Worm (Caenorhabditis elegans) whole organism, L2 larva: Measurements from ENCODE around the gene T09F3.4.

Experiments
- C34F6.9 ChIP-seq: fragments of 150-350 bp; optimal IDR thresholded peaks from 2 replicates; lab custom pipeline; 2014; ENCODE audit warnings: missing biosample characterization, missing genetic modification characterization
- R02D3.7 ChIP-seq: fragments of 150-350 bp; optimal IDR thresholded peaks from 2 replicates; lab custom pipeline; 2014; ENCODE audit warnings: missing biosample characterization, missing genetic modification characterization
- aly-2 ChIP-seq: fragments of 150-350 bp; optimal IDR thresholded peaks from 2 replicates; lab custom pipeline; 2014; ENCODE audit warnings: missing biosample characterization, missing genetic modification characterization
- elt-3 ChIP-seq: sonication (generic microtip); optimal IDR thresholded peaks from 2 replicates; lab custom pipeline; 2017; ENCODE audit warnings: missing biosample characterization, missing genetic modification characterization
- lin-39 ChIP-seq: fragments of 150-350 bp; optimal IDR thresholded peaks from 2 replicates; lab custom pipeline; 2014; ENCODE audit warnings: missing biosample characterization, missing genetic modification reagents, missing genetic modification characterization
- lsy-2 ChIP-seq, 2 experiments: fragments of 150-350 bp in 1 of 2; sonication (generic microtip) in 1 of 2; optimal IDR thresholded peaks; 2 replicates each; lab custom pipeline; 2014 to 2017; ENCODE audit warnings: missing biosample characterization in 2 of 2, missing genetic modification characterization in 2 of 2
- nhr-11 ChIP-seq: fragments of 150-350 bp; optimal IDR thresholded peaks from 2 replicates; lab custom pipeline; 2014; ENCODE audit warnings: missing biosample characterization, missing genetic modification characterization
- nhr-25 ChIP-seq: fragments of 150-350 bp; sonication (generic microtip); optimal IDR thresholded peaks from 3 replicates; lab custom pipeline; 2014; ENCODE audit warnings: missing biosample characterization, missing genetic modification characterization
- sma-3 ChIP-seq: sonication (generic microtip); optimal IDR thresholded peaks from 2 replicates; lab custom pipeline; 2016; ENCODE audit warnings: missing genetic modification reagents, missing genetic modification characterization, missing compliant biosample characterization
- snpc-4 ChIP-seq: fragments of 150-350 bp; optimal IDR thresholded peaks from 2 replicates; lab custom pipeline; 2014; ENCODE audit warnings: missing biosample characterization, missing genetic modification characterization
- unc-62 ChIP-seq: fragments of 150-350 bp; optimal IDR thresholded peaks from 2 replicates; lab custom pipeline; 2014; ENCODE audit warnings: missing biosample characterization, missing genetic modification reagents, missing genetic modification characterization

- TF ChIP-seq sma-3 (GFP tag; lab: Kevin White, UChicago) = peak; percentile 65
- no peak for TF ChIP-seq elt-3 (tag; lab: Kevin White, UChicago)
- no peak for TF ChIP-seq R02D3.7 (tag; lab: Kevin White, UChicago)
- no peak for TF ChIP-seq snpc-4 (tag; lab: Kevin White, UChicago)
- no peak for TF ChIP-seq unc-62
- TF ChIP-seq C34F6.9 = peak; percentile 43
- no peak for TF ChIP-seq nhr-11 (tag; lab: Kevin White, UChicago)
- TF ChIP-seq aly-2 (tag; lab: Kevin White, UChicago) = no peak
- peak; percentile 18 to 75 for TF ChIP-seq lsy-2 (tag; optimal IDR thresholded peaks at IDR 0.05; lab: Kevin White, UChicago)
- peak; percentile 65 for TF ChIP-seq nhr-25 (tag; lab: Kevin White, UChicago)
- TF ChIP-seq lin-39 (tag; lab: Kevin White, UChicago) = no peak
These were observed at the start of gene T09F3.4 for ce11 chrII:10395303-10395757.
